Fruit fly (Drosophila melanogaster) whole organism, prepupa: ENCODE results near the gene CG9269.

ENCODE experiments used
- Blimp-1 ChIP-seq: fragments of 200-800 bp; sonication (Bioruptor generic); optimal IDR thresholded peaks from 3 replicates; lab custom pipeline; 2017; ENCODE audit warnings: missing biosample characterization, missing genetic modification characterization, mild to moderate bottlenecking, moderate library complexity, missing genetic modification reagents
- CG10631 ChIP-seq: fragments of 200-800 bp; sonication (Bioruptor generic); optimal IDR thresholded peaks from 2 replicates; lab custom pipeline; 2016; ENCODE audit warnings: missing biosample characterization, missing genetic modification characterization
- CG10669 ChIP-seq: fragments of 200-800 bp; sonication (Bioruptor generic); optimal IDR thresholded peaks from 3 replicates; lab custom pipeline; 2018; ENCODE audit warnings: missing biosample characterization, mild to moderate bottlenecking, missing genetic modification characterization, moderate library complexity
- CG11294 ChIP-seq: fragments of 200-800 bp; sonication (Bioruptor generic); IDR thresholded peaks from 2 replicates; pipeline ENCODE4 v1.3.6; 2022; ENCODE audit warnings: missing biosample characterization, missing genetic modification characterization
- CG11762 ChIP-seq: fragments of 200-800 bp; sonication (Bioruptor generic); optimal IDR thresholded peaks from 3 replicates; lab custom pipeline; 2016; ENCODE audit warnings: missing biosample characterization, missing genetic modification characterization; ENCODE audit not compliant: insufficient read depth
- CG11902 ChIP-seq: fragments of 200-800 bp; sonication (Bioruptor generic); optimal IDR thresholded peaks from 3 replicates; lab custom pipeline; 2016; ENCODE audit warnings: missing biosample characterization, missing genetic modification characterization
- CG15336 ChIP-seq: fragments of 200-800 bp; sonication (Bioruptor generic); IDR thresholded peaks from 2 replicates; pipeline ENCODE4 v1.3.6; 2022; ENCODE audit warnings: missing biosample characterization, missing genetic modification characterization
- CG1621 ChIP-seq: fragments of 200-800 bp; sonication (Bioruptor generic); optimal IDR thresholded peaks from 3 replicates; lab custom pipeline; 2018; ENCODE audit warnings: missing biosample characterization, mild to moderate bottlenecking, missing genetic modification characterization
- CG16779 ChIP-seq: fragments of 200-800 bp; sonication (Bioruptor generic); optimal IDR thresholded peaks from 3 replicates; lab custom pipeline; 2017; ENCODE audit warnings: missing biosample characterization, mild to moderate bottlenecking, missing genetic modification characterization
- CG3032 ChIP-seq: fragments of 200-800 bp; optimal IDR thresholded peaks from 2 replicates; lab custom pipeline; 2019; ENCODE audit warnings: missing biosample characterization, mild to moderate bottlenecking, missing genetic modification characterization, moderate library complexity
- CG32006 ChIP-seq: fragments of 200-800 bp; sonication (Bioruptor generic); optimal IDR thresholded peaks from 3 replicates; lab custom pipeline; 2017; ENCODE audit warnings: missing biosample characterization, mild to moderate bottlenecking, missing genetic modification characterization
- CG34406 ChIP-seq: fragments of 200-800 bp; sonication (Bioruptor generic); optimal IDR thresholded peaks from 3 replicates; lab custom pipeline; 2016; ENCODE audit warnings: missing biosample characterization, missing genetic modification characterization
- CG3919 ChIP-seq: fragments of 200-800 bp; sonication (Bioruptor generic); optimal IDR thresholded peaks from 3 replicates; lab custom pipeline; 2016; ENCODE audit warnings: missing biosample characterization, missing genetic modification characterization
- CG4318 ChIP-seq: fragments of 200-800 bp; sonication (Bioruptor generic); optimal IDR thresholded peaks from 3 replicates; lab custom pipeline; 2017; ENCODE audit warnings: missing biosample characterization, mild to moderate bottlenecking, missing genetic modification characterization
- CG6276 ChIP-seq: fragments of 200-800 bp; sonication (Bioruptor generic); optimal IDR thresholded peaks from 2 replicates; lab custom pipeline; 2017; ENCODE audit warnings: missing biosample characterization, mild to moderate bottlenecking, missing genetic modification characterization
- CG6792 ChIP-seq: fragments of 200-800 bp; sonication (Bioruptor generic); optimal IDR thresholded peaks from 3 replicates; lab custom pipeline; 2016; ENCODE audit warnings: missing biosample characterization, missing genetic modification characterization
- CG6808 ChIP-seq: fragments of 200-800 bp; sonication (Bioruptor generic); optimal IDR thresholded peaks from 3 replicates; lab custom pipeline; 2017; ENCODE audit warnings: missing biosample characterization, missing genetic modification characterization, mild to moderate bottlenecking, moderate library complexity, missing genetic modification reagents
- CG8119 ChIP-seq: fragments of 200-800 bp; sonication (Bioruptor generic); IDR thresholded peaks from 3 replicates; pipeline ENCODE4 v1.3.6; 2022; ENCODE audit warnings: missing biosample characterization, missing genetic modification characterization
- CG8632 ChIP-seq: fragments of 200-800 bp; sonication (Bioruptor generic); optimal IDR thresholded peaks from 3 replicates; lab custom pipeline; 2016; ENCODE audit warnings: missing biosample characterization, missing genetic modification characterization
- CG9139 ChIP-seq: fragments of 200-800 bp; sonication (Bioruptor generic); optimal IDR thresholded peaks from 3 replicates; lab custom pipeline; 2017; ENCODE audit warnings: missing biosample characterization, mild to moderate bottlenecking, missing genetic modification characterization
- Eip78C ChIP-seq: fragments of 200-800 bp; sonication (Bioruptor generic); peaks from one replicate; lab custom pipeline; 2016; ENCODE audit warnings: missing biosample characterization, missing genetic modification characterization
- Eip93F ChIP-seq: fragments of 200-800 bp; sonication (Bioruptor generic); optimal IDR thresholded peaks from 2 replicates; lab custom pipeline; 2016; ENCODE audit warnings: missing biosample characterization, mild to moderate bottlenecking, missing genetic modification characterization
- Ets96B ChIP-seq: fragments of 200-800 bp; optimal IDR thresholded peaks from 2 replicates; lab custom pipeline; 2019; ENCODE audit warnings: missing biosample characterization, mild to moderate bottlenecking, missing genetic modification characterization, moderate library complexity
- Gug ChIP-seq: fragments of 200-800 bp; sonication (Bioruptor generic); IDR thresholded peaks from 2 replicates; pipeline ENCODE4 v1.3.6; 2022; ENCODE audit warnings: missing biosample characterization, missing genetic modification characterization
- Hr39 ChIP-seq: fragments of 200-800 bp; sonication (Bioruptor generic); optimal IDR thresholded peaks from 2 replicates; lab custom pipeline; 2016; ENCODE audit warnings: missing biosample characterization, missing genetic modification characterization
- Hr4 ChIP-seq: fragments of 200-800 bp; sonication (Bioruptor generic); optimal IDR thresholded peaks from 3 replicates; lab custom pipeline; 2016; ENCODE audit warnings: missing biosample characterization, missing genetic modification characterization
- Lpt ChIP-seq: fragments of 200-800 bp; sonication (Bioruptor generic); optimal IDR thresholded peaks from 3 replicates; lab custom pipeline; 2016; ENCODE audit warnings: missing biosample characterization, missing genetic modification characterization
- Met ChIP-seq: fragments of 200-800 bp; sonication (Bioruptor generic); optimal IDR thresholded peaks from 3 replicates; lab custom pipeline; 2016; ENCODE audit warnings: missing biosample characterization, missing genetic modification characterization
- OdsH ChIP-seq: fragments of 200-800 bp; sonication (Bioruptor generic); optimal IDR thresholded peaks from 3 replicates; lab custom pipeline; 2016; ENCODE audit warnings: missing biosample characterization, missing genetic modification characterization
- Sox102F ChIP-seq: fragments of 200-800 bp; sonication (Bioruptor generic); optimal IDR thresholded peaks from 2 replicates; lab custom pipeline; 2016; ENCODE audit warnings: missing biosample characterization, mild to moderate bottlenecking, missing genetic modification characterization
- Sox14 ChIP-seq: fragments of 200-800 bp; sonication (Bioruptor generic); optimal IDR thresholded peaks from 3 replicates; lab custom pipeline; 2016; ENCODE audit warnings: missing biosample characterization, missing genetic modification characterization
- Sox15 ChIP-seq: fragments of 200-800 bp; sonication (Bioruptor generic); optimal IDR thresholded peaks from 3 replicates; lab custom pipeline; 2016; ENCODE audit warnings: missing biosample characterization, missing genetic modification characterization
- acj6 ChIP-seq: fragments of 200-800 bp; sonication (Bioruptor generic); optimal IDR thresholded peaks from 3 replicates; lab custom pipeline; 2016; ENCODE audit warnings: missing biosample characterization, missing genetic modification characterization
- cyc ChIP-seq: fragments of 200-800 bp; sonication (Bioruptor generic); optimal IDR thresholded peaks from 3 replicates; lab custom pipeline; 2016; ENCODE audit warnings: missing biosample characterization, missing genetic modification characterization
- dac ChIP-seq: fragments of 200-800 bp; sonication (Bioruptor generic); optimal IDR thresholded peaks from 2 replicates; lab custom pipeline; 2017; ENCODE audit warnings: missing biosample characterization, mild to moderate bottlenecking, missing genetic modification characterization
- eg ChIP-seq: fragments of 200-800 bp; sonication (Bioruptor generic); IDR thresholded peaks from 3 replicates; pipeline ENCODE4 v1.3.6; 2022; ENCODE audit warnings: missing biosample characterization, missing genetic modification characterization
- esn ChIP-seq: fragments of 200-800 bp; sonication (Bioruptor generic); optimal IDR thresholded peaks from 2 replicates; lab custom pipeline; 2016; ENCODE audit warnings: missing biosample characterization, mild to moderate bottlenecking, missing genetic modification characterization, moderate library complexity
- fd85E ChIP-seq: fragments of 200-800 bp; sonication (Bioruptor generic); optimal IDR thresholded peaks from 3 replicates; lab custom pipeline; 2016; ENCODE audit warnings: missing biosample characterization, missing genetic modification characterization
- fkh ChIP-seq: fragments of 200-800 bp; sonication (Bioruptor generic); optimal IDR thresholded peaks from 3 replicates; lab custom pipeline; 2017; ENCODE audit warnings: missing biosample characterization, mild to moderate bottlenecking, missing genetic modification characterization, moderate library complexity
- pdm3 ChIP-seq: fragments of 200-800 bp; sonication (Bioruptor generic); optimal IDR thresholded peaks from 3 replicates; lab custom pipeline; 2016; ENCODE audit warnings: missing biosample characterization, missing genetic modification characterization
- salr ChIP-seq, 2 experiments: fragments of 200-800 bp; sonication (Bioruptor generic); optimal IDR thresholded peaks; 3 replicates each; lab custom pipeline; 2016 to 2018; ENCODE audit warnings: missing biosample characterization in 2 of 2, missing genetic modification characterization in 2 of 2, mild to moderate bottlenecking in 1 of 2
- spab ChIP-seq: fragments of 200-800 bp; sonication (Bioruptor generic); optimal IDR thresholded peaks from 2 replicates; lab custom pipeline; 2017; ENCODE audit warnings: missing biosample characterization, mild to moderate bottlenecking, missing genetic modification characterization, missing genetic modification reagents
- ss ChIP-seq, 2 experiments: fragments of 200-800 bp; sonication (Bioruptor generic); optimal IDR thresholded peaks; 2 replicates in 1 of 2; 3 replicates in 1 of 2; lab custom pipeline; 2017 to 2018; ENCODE audit warnings: mild to moderate bottlenecking in 2 of 2, missing biosample characterization in 2 of 2, missing genetic modification characterization in 2 of 2, moderate library complexity in 1 of 2
- svp ChIP-seq: fragments of 200-800 bp; sonication (Bioruptor generic); peaks from one replicate; lab custom pipeline; 2016; ENCODE audit warnings: missing biosample characterization, missing genetic modification characterization
- topi ChIP-seq: fragments of 200-800 bp; sonication (Bioruptor generic); optimal IDR thresholded peaks from 3 replicates; lab custom pipeline; 2016; ENCODE audit warnings: missing biosample characterization, missing genetic modification characterization
- vri ChIP-seq: fragments of 200-800 bp; sonication (Bioruptor generic); optimal IDR thresholded peaks from 3 replicates; lab custom pipeline; 2016; ENCODE audit warnings: missing biosample characterization, mild to moderate bottlenecking, missing genetic modification characterization

Gene CG9269

DNA sequence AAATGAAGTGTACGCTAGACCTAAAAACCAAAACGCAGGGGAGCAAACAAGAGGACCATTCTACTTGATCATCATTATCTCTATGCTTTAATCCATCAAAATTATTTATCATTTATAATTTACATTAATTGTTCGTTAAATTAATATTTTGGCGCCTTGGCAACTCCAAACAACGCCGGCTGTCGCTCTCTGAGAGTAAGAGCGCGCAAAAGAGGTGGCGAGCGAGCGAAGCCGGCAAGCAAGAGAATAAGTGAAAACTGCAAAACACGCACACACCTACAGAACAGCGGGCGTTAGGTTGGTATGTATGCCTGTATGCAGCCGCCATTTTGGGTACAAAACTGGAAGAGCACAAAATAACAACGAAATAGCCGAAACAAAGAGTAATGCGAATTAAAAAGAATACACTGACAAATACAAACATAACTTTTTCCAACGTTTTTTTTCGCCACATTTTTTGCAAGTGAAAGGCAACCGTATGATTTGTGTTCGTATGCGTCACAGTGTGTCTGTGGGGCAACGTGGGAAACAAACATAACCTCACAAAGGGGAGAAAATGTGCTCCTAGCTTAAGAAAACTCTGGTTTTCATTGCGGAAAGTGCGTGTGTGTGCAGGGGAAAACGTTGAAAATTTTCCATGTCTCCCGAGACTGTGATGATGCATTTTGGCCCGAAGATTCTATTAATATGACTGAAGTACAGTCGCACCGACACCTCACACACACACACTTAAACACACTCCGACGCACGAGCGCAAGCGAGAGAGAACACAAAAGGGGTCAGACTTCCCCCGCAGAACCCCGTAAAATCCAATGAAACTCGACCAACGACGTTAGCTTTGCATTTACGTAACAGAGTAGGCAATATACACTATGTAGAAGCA, 29.3 kb downstream of the CG9269 start:
- TF ChIP-seq Met (GFP tag; lab: Kevin White, UChicago): peak; percentile 51
- peak; percentile 63 for TF ChIP-seq Sox14 (GFP tag; lab: Kevin White, UChicago)
- TF ChIP-seq dac (GFP tag; lab: Kevin White, UChicago): no peak
- peak; percentile 21 for TF ChIP-seq OdsH
- no peak for TF ChIP-seq CG6808
- peak; percentile 13 for TF ChIP-seq Ets96B (tag; lab: Kevin White, UChicago)
- TF ChIP-seq salr (GFP tag; optimal IDR thresholded peaks at IDR 0.05; lab: Kevin White, UChicago): peak in 1 of 2 experiments; percentile 28
- peak; percentile 6; the same call in 1 of the 2 replicates for TF ChIP-seq CG15336 (GFP tag; lab: Robert Waterston, UW)
- peak; percentile 17 for TF ChIP-seq Lpt (GFP tag; lab: Kevin White, UChicago)
- TF ChIP-seq CG10631: peak; percentile 6
- TF ChIP-seq Eip78C (GFP tag; lab: Kevin White, UChicago): peak; percentile 80
- TF ChIP-seq CG8119: no peak; the same call in 1 of the 3 replicates
- TF ChIP-seq Sox15 (GFP tag; lab: Kevin White, UChicago): no peak
- TF ChIP-seq CG11902: no peak
- no peak for TF ChIP-seq CG4318
- no peak for TF ChIP-seq CG1621 (tag; lab: Kevin White, UChicago)
- TF ChIP-seq Hr4 (GFP tag; lab: Kevin White, UChicago): peak; percentile 56
- peak; percentile 67 for TF ChIP-seq Sox102F (GFP tag; lab: Kevin White, UChicago)
- TF ChIP-seq Gug (GFP tag; lab: Robert Waterston, UW): no peak
- TF ChIP-seq CG34406 (GFP tag; lab: Kevin White, UChicago): no peak
- peak; percentile 60 for TF ChIP-seq vri (GFP tag; lab: Kevin White, UChicago)
- TF ChIP-seq CG3032: peak; percentile 44
- TF ChIP-seq esn: peak; percentile 54
- TF ChIP-seq svp (GFP tag; lab: Kevin White, UChicago): peak; percentile 95
- TF ChIP-seq ss (GFP tag; optimal IDR thresholded peaks at IDR 0.05; lab: Kevin White, UChicago): peak in 1 of 2 experiments; percentile 32
- no peak for TF ChIP-seq CG11762
- TF ChIP-seq Blimp-1 (GFP tag; lab: Kevin White, UChicago): peak; percentile 78
- no peak for TF ChIP-seq CG16779 (tag; lab: Kevin White, UChicago)
- no peak for TF ChIP-seq CG6276 (GFP tag; lab: Kevin White, UChicago)
- no peak for TF ChIP-seq fd85E
- no peak for TF ChIP-seq CG6792 (GFP tag; lab: Kevin White, UChicago)
- TF ChIP-seq eg (GFP tag; lab: Robert Waterston, UW): no peak
- TF ChIP-seq topi (GFP tag; lab: Kevin White, UChicago): peak; percentile 33
- peak; percentile 9 for TF ChIP-seq cyc (GFP tag; lab: Kevin White, UChicago)
- TF ChIP-seq Eip93F (GFP tag; lab: Kevin White, UChicago): peak; percentile 76
- TF ChIP-seq CG8632: no peak
- TF ChIP-seq Hr39 (GFP tag; lab: Kevin White, UChicago): no peak

- no peak for TF ChIP-seq dac (GFP tag; lab: Kevin White, UChicago)
- peak; percentile 44 for TF ChIP-seq acj6 (GFP tag; lab: Kevin White, UChicago)
- TF ChIP-seq Eip93F (GFP tag; lab: Kevin White, UChicago): no peak
- peak; percentile 54 for TF ChIP-seq CG1621 (tag; lab: Kevin White, UChicago)
- TF ChIP-seq Hr4 (GFP tag; lab: Kevin White, UChicago): peak; percentile 54
- TF ChIP-seq fkh (GFP tag; lab: Kevin White, UChicago): peak; percentile 81
- peak; percentile 70 for TF ChIP-seq CG3919 (GFP tag; lab: Kevin White, UChicago)
- TF ChIP-seq Sox15 (GFP tag; lab: Kevin White, UChicago): no peak
- TF ChIP-seq CG6808: peak; percentile 35
- TF ChIP-seq CG8119: peak; percentile 16; the same call in 1 of the 3 replicates
- peak; percentile 25; the same call in 1 of the 2 replicates for TF ChIP-seq CG15336 (GFP tag; lab: Robert Waterston, UW)
- TF ChIP-seq CG32006: peak; percentile 13
- peak; percentile 54 for TF ChIP-seq cyc (GFP tag; lab: Kevin White, UChicago)
- peak; percentile 64 for TF ChIP-seq pdm3
- peak; percentile 69 for TF ChIP-seq Met (GFP tag; lab: Kevin White, UChicago)
- TF ChIP-seq CG16779 (tag; lab: Kevin White, UChicago): no peak
- TF ChIP-seq CG10631: peak; percentile 7
- TF ChIP-seq spab: peak; percentile 9
- peak; percentile 88 for TF ChIP-seq Eip78C (GFP tag; lab: Kevin White, UChicago)
- no peak for TF ChIP-seq svp (GFP tag; lab: Kevin White, UChicago)
- TF ChIP-seq fd85E: no peak
- no peak for TF ChIP-seq CG11294
- peak; percentile 67 for TF ChIP-seq Sox102F (GFP tag; lab: Kevin White, UChicago)
- TF ChIP-seq CG11902: peak; percentile 20
- TF ChIP-seq CG9139 (GFP tag; lab: Kevin White, UChicago): peak; percentile 17
- TF ChIP-seq CG10669 (GFP tag; lab: Kevin White, UChicago): peak; percentile 45
- TF ChIP-seq ss (GFP tag; optimal IDR thresholded peaks at IDR 0.05; lab: Kevin White, UChicago): peak; percentile 28 to 67
Observed at dm6 chr3R:13645874-13646370, 30.2 kb downstream of the CG9269 start, which contains the start of gene sqd. Gene sqd, minus strand, starts transcription at chr3R:13646304.
